Fruit fly (Drosophila melanogaster): ENCODE data around the gene Df31.

Df31 gene

DNA sequence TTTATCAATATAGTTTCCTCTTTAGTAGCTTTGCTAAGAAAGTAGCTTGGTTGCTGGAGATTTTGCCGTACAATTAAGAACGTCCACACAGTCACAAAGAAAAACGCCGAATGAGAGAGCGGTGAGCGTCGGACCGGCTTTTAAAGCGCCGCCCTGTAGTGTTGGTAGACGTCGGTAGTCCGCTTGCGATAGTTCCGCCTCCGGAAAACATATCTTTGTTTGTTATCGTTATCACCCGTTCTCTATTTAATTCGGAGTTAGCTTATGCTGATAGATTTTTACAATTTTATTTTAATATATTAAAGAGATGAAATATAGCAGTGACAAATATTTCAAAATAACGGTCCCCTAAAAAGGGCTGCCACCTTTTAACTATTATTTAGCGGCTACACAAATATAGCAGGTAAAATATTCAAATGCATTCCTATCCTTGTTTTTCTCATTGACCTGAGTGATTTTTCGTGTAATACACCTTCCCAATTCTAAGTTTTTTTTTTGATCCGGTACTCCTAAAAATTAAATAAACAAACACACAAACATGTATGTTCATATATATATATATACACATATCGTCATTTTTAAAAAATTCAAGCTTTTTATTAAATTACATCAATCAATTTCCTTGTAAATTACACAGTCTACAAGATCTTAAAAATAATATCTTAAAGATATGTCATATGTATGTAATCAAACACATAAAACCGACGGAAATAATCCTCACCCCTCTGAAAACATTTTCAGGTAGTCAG is at the start of gene Df31:
Df31 (minus strand) TSS at position 119 of the 749 bp plus-strand sequence.
- peak; percentile 58 for TF ChIP-seq CG17801 (GFP tag; optimal IDR thresholded peaks at IDR 0.05; ENCODE audit: partially characterized antibody)

DNA sequence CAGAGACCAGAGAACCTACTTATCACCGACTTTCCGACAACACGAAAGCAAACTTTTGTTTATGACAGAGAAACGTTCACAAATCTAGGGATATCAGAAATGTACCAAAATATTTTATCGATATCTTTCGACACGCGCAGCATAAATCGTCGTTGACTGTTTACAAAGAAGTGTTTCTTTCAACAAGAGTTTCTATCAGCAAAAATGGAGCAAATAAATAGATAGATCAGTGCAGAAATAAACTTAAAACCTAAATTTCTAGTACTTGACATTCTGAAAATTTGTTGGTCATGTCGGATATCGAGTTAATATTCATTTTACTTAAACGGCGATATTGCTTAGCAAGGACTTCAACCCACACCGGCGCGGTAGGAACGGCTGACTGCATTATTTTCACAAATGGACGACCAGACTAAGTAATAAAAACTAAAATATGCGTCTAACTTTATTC is 47.8 kb upstream of the Df31 start, which contains the start of gene CG2225:
CG2225 (minus strand) TSS at position 51 of the 451 bp plus-strand sequence.
- no peak for TF ChIP-seq CG17801 (GFP tag; optimal IDR thresholded peaks at IDR 0.05; ENCODE audit: partially characterized antibody)

DNA sequence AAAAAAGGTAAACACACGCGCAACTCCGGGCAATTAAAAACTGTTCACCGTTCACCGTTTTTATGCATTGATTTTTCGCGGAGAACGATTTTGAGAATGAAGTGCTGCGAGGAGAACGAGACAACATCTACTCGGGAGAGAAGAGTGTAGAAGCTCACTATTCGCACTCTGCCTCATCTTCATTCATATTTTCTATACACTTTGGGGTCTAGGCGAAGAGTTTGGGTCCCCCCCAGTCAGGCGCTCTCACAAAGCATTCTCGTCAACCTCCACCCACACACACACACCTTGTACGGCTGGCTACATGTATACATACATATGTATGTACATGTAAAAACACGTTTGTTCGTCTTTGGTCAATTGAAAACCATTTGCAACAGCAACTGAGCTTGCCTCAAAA is 46.8 kb upstream of the Df31 start:
- TF ChIP-seq CG17801 (GFP tag; optimal IDR thresholded peaks at IDR 0.05; ENCODE audit: partially characterized antibody) = no peak

DNA sequence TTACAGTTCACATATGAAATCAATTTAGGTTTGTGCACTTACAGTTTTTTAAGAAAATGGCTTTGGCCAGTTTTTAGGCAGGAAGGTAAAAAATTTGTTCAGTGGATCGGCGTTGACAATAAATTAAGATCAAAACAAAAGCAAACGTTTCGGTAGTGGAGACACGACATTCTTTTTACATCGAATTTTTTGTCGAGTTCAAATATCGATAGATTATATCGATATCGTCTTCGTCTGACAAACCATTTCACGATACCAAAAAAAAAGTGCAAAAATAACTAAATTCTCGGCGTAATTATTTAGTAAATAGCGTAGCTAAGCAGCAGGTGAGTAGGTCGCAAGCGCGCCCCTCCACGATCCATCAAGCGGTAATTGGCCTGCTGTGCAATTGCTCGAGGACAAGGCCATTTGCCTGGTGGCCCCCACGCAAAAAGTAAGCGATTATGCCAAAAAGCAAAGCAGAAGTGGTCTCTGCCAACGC is 28.8 kb upstream of the Df31 start, which contains the start of gene Cul2:
Cul2 (plus strand) TSS at position 207 of the 481 bp plus-strand sequence.
- no peak for TF ChIP-seq CG17801 (GFP tag; optimal IDR thresholded peaks at IDR 0.05; ENCODE audit: partially characterized antibody)

DNA sequence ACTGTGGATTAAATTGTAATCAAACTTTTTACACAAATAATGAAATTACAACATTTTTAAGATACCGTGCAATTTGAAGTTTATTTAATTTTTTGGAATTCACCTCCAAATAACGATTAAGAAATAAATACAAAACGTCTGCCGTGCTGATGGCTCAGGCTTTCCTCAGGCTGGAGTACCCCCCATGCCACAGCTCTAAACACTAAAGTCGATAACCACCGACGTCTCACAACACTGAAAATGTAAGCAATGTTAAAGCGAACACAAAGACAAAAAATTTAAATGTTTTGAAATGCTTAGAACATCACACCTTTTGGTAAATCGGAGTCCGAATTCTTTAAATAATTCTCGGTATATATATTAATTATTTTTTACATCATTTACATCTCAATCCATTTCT is 27.7 kb upstream of the Df31 start:
- TF ChIP-seq CG17801 (GFP tag; optimal IDR thresholded peaks at IDR 0.05; ENCODE audit: partially characterized antibody) = peak; percentile 23

DNA sequence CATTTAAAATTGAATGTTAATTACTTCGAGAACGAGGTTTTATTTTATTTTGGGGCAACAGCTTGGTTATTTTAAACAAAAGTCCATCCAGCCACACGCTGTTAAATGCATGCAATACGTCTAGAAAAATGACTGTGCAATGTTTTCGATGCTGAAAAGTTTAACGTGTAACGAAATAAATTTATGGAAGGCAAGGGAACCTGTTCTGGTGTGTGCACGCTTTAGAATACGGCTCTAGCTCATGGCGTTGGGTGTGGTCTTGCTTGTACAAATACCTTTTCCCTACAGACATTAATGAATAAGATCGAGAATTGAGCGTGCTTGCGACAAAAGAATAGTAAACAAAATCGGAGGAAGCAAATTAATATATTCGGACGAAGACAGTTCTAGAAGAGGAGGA is 19.0 kb upstream of the Df31 start:
- no peak for TF ChIP-seq CG17801 (GFP tag; optimal IDR thresholded peaks at IDR 0.05; ENCODE audit: partially characterized antibody)

DNA sequence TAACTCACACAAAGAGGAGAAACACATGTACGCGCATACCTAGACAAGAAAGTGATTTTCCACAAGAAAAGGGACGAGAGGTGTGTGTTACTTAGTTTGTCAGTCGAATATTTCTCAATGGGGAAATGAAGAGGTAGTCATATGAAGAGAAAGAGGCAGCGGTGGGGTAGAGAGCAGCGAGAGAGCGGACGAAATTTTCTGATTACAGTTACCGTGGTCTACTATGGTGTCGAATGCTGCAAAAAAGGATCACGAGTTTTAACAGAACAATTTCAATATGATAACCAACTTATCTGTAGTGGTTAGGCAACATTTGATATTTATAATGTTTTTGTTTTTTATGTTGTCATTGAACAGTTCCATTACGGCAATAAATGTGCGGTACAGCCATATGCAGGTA is 3.2 kb upstream of the Df31 start:
- no peak for TF ChIP-seq CG17801 (GFP tag; optimal IDR thresholded peaks at IDR 0.05; ENCODE audit: partially characterized antibody)

DNA sequence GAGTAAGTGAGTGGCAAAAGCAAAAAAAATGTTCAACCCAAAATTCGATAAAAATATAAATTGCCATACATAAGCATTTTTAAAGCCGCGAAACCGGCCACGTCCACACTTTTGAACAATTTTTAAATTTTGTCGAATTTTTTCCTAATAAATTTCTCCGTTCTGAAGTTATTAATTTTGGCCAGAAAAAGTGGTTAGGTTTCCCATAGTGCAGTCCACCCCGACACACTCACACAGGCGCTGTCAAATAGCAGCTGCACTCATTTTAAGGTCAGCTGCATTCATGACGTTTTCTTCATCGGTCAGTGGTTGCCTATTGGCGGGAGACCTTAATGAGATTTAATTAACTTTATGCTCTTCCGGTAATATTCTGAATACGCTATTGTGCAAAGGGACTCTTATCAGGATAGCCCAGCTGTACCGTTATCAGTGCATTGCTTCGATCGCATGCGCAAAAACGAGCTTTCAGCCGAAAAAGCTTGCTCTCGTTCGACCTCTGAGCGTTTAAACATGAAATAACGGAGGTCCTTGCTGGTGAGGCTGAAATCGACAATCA is 2.4 kb upstream of the Df31 start, which contains the start of gene Ac3:
Ac3 (plus strand) TSS at position 556 of the 556 bp plus-strand sequence.
- TF ChIP-seq CG17801 (GFP tag; optimal IDR thresholded peaks at IDR 0.05; ENCODE audit: partially characterized antibody) = no peak

DNA sequence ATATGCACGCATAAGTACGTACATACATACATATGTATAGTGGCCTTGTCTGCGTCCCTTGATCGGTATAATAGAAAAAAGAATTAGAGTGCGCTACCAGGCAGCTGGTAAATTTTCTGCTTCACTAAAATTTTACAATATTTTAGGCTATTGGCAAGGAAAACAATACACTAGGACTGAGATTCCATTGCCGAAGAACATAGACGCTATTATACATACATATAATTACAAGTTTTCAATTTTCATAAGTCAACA is 758 bp upstream of the Df31 start:
- TF ChIP-seq CG17801 (GFP tag; optimal IDR thresholded peaks at IDR 0.05; ENCODE audit: partially characterized antibody) = no peak

DNA sequence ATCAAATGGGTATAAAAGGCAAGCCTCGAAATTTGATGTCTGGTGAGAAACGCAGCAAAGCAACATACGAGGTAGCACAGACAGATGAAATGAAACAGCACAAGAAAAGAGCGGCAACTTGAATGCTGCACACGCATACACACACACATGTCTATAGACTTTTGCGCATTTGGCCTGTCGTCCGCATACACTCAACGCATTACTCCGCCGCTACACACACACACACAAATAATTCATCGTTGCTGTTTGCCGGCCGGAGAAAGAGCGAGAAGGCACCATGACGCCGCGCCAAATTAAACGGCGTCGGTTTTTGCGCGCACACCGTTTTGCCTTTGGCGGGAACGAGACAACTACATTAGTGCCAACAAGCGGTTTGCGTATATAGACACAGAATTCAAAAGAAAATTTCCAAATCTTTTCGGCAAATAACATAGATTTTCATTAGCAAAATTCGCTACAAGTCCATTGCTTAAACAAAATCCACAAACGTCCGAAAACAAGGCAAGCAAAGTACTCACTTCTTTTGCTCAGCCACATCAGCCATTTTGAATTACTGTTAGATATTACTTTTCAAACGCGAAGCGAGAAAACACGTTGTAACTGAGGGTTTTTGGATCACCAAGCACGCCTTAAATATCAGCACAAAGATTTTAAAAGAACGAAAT is 451 bp downstream of the Df31 start:
- TF ChIP-seq CG17801 (GFP tag; optimal IDR thresholded peaks at IDR 0.05; ENCODE audit: partially characterized antibody) = no peak

DNA sequence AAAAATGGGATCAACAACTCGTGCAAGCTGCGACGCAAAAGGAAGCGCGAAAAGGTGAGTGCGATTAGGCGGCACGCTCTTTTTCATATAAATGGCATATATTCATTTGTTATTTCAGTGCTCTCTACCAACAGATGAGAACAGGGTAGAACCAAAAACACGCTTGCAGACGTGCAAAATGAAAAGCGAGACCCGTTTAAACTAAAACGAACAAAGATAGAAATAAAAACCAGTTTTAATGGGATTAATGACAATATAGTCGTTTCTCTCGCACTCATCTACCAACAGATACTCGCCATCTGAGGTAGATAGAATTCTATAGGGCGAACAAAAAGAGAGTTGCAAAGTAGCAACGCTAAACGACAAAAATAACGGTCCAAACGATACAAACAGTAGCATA is 1.2 kb downstream of the Df31 start:
- no peak for TF ChIP-seq CG17801 (GFP tag; optimal IDR thresholded peaks at IDR 0.05; ENCODE audit: partially characterized antibody)

DNA sequence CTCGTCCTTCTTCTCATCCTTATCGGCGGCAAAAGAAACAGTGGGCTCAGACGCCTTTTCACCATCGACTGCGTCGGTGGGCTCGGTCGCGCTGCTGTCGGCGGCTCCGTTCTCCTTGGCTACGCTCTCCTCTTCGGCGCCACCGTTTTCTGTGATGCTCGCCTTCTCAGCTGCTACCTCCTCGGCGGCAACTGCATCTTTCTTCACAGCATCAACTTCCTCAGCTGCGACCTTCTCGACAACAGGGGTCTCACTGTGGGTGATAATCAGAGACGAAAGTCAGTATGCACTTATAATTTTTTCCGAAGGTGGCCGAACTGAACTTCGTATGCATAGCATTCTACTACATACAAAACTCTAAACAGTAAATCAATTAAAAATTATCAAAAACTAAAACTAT is 1.8 kb downstream of the Df31 start:
- TF ChIP-seq CG17801 (GFP tag; optimal IDR thresholded peaks at IDR 0.05; ENCODE audit: partially characterized antibody) = no peak

DNA sequence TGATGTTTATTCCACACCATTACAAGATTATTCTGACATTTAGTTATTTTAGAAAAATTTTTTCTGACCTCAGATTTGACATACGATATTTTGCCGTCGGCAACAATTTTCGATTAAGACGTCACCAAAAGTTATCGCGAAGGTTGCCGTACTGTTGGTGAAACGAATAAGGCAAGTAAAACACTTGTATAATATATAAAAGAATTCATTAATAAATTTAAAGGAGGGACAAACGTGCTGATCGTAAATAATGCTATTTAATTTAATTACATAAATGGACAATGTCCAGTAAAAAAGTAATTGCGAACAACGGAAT is 5.3 kb downstream of the Df31 start:
- TF ChIP-seq CG17801 (GFP tag; optimal IDR thresholded peaks at IDR 0.05; ENCODE audit: partially characterized antibody) = no peak

DNA sequence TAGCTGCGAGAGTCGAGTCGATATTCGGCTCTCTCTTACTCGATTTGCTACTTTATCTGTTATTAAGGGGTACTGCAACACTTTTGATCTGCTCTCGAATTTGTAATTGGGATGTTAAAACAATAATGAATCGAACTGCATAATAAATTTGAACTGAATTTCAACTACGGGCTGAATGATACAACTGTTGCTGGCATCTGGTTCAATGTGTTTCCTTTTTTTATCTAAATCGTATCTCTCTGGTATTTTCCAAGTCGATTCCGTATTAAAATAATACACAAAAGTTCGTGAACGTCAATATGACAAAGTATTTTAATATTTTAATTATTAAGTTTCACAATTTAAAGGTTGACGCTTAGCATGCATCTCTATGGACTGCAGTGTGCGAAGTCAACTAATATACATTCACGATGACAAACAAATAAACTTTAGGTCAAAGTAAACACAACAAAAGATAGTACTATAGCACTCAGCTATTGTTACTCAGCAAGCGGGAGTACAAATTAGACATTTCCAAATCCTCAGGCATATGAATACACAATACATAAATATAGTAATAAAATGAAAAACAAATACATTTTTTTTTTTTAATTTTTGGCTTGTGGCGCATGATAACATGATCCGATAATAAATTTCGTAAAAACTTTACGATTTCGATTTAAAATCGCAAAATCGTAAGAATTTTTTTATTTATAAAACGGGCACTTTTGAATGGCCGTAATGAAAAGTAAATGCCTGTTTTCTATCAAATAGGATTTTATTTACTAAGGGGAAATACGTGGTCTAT is 5.9 kb downstream of the Df31 start, which contains the start of gene CG2201:
CG2201 (minus strand) TSS at position 396 of the 787 bp plus-strand sequence.
- TF ChIP-seq CG17801 (GFP tag; optimal IDR thresholded peaks at IDR 0.05; ENCODE audit: partially characterized antibody) = no peak
